Worm (Caenorhabditis elegans): Measurements from ENCODE around the gene dars-1.

DNA sequence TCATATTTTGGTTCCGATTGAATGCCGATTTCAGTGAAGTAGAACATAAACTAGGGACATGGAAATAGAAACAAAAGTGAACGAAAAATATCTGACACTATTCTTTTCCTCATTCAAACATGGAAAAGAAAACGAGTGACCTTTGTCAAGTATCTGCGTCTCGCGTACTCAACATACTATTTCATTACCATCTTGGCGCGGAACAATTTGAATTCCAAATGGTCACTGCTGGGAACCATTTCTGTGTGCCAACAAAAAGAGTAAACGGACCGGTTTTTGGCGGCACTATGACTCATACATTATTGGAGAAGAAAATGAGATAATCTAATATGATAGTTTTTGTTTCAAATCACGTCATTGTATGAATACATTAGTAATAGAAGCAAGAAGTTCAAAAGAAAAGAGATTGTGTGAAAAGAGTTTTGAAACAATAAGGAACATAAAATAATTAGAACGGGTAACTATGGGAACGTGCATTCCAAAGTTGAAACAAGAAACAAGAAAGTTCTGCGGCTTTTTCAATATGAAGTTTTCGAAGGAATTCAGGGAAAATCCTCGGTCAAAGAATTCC lies 8.5 kb downstream of the dars-1 start:
- no peak for TF ChIP-seq scrt-1 (GFP tag; IDR thresholded peaks at IDR 0.05)
- no peak for TF ChIP-seq B0310.2 (tag; optimal IDR thresholded peaks at IDR 0.05)
- no peak for TF ChIP-seq pes-1 (GFP tag; IDR thresholded peaks at IDR 0.05)
- TF ChIP-seq ceh-36 (tag; optimal IDR thresholded peaks at IDR 0.05): no peak
- TF ChIP-seq aly-1 (tag; optimal IDR thresholded peaks at IDR 0.05): no peak
- TF ChIP-seq flt-1 (GFP tag; IDR thresholded peaks at IDR 0.05): no peak
- no peak for TF ChIP-seq tbx-37 (GFP tag; conservative IDR thresholded peaks at IDR 0.05)
- TF ChIP-seq sea-1 (GFP tag; conservative IDR thresholded peaks at IDR 0.05): no peak
- TF ChIP-seq F13C5.2 (tag; optimal IDR thresholded peaks at IDR 0.05): no peak
- no peak for TF ChIP-seq ceh-13 (GFP tag; optimal IDR thresholded peaks at IDR 0.05)
- TF ChIP-seq hnd-1 (tag; optimal IDR thresholded peaks at IDR 0.05): no peak
